Fruit fly (Drosophila melanogaster) whole organism: ENCODE data around the gene CG33941.

Experiments
- CG8478 ChIP-seq: fragments of >200 bp; optimal IDR thresholded peaks from 2 replicates; lab custom pipeline; 2018; ENCODE audit warnings: inconsistent platforms
- Dll ChIP-seq: fragments of >200 bp; optimal IDR thresholded peaks from 2 replicates; lab custom pipeline; 2017
- EcR ChIP-seq, 2 experiments: fragments of >200 bp; optimal IDR thresholded peaks; 2 replicates each; lab custom pipeline; 2017; ENCODE audit warnings: missing biosample characterization in 2 of 2, missing genetic modification characterization in 2 of 2, missing genetic modification reagents in 2 of 2
- pan ChIP-seq: fragments of >200 bp; optimal IDR thresholded peaks from 2 replicates; lab custom pipeline; 2017
- psq ChIP-seq: fragments of >200 bp; optimal IDR thresholded peaks from 2 replicates; lab custom pipeline; 2017
- usp ChIP-seq: fragments of >200 bp; optimal IDR thresholded peaks from 2 replicates; lab custom pipeline; 2017; ENCODE audit warnings: missing biosample characterization, missing genetic modification characterization, mixed read lengths

CG33941 gene

dm6 chr4:487480-487879, 20.2 kb downstream of the CG33941 start:
- TF ChIP-seq CG8478 (no peak), psq (lab: Kevin White, UChicago) (no peak), Dll (no peak), EcR (GFP tag; optimal IDR thresholded peaks at IDR 0.05; lab: Kevin White, UChicago) (no peak), pan (lab: Kevin White, UChicago) (no peak), usp (GFP tag; lab: Kevin White, UChicago) (no peak)

dm6 chr4:488828-489560, 21.7 kb downstream of the CG33941 start, which contains the start of gene Asator:
Gene Asator (minus strand): TSS chr4:488994.
- TF ChIP-seq pan (lab: Kevin White, UChicago) = no peak
- no peak for TF ChIP-seq Dll
- TF ChIP-seq EcR (GFP tag; optimal IDR thresholded peaks at IDR 0.05; lab: Kevin White, UChicago) = no peak
- TF ChIP-seq psq (lab: Kevin White, UChicago) = no peak
- no peak for TF ChIP-seq usp (GFP tag; lab: Kevin White, UChicago)
- TF ChIP-seq CG8478 = no peak

DNA sequence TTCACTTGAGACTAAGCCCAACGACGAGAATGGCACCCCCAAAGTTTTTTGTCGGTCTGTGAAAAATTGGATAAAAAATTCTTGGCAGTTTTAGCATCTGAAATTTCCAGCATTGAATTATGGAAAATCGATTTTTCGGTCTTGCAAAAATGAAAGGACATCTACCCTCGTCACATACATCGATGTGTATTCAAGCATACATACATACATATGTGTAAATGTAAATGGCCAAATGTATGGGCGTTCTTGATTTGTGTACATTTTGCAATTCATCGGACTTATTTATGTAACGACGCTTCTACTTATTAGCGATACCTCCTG, 22.2 kb downstream of the CG33941 start:
- TF ChIP-seq usp (GFP tag; lab: Kevin White, UChicago) (no peak), EcR (GFP tag; optimal IDR thresholded peaks at IDR 0.05; lab: Kevin White, UChicago) (no peak), pan (lab: Kevin White, UChicago) (no peak), CG8478 (no peak), Dll (no peak), psq (lab: Kevin White, UChicago) (no peak)

- TF ChIP-seq Dll (no peak), psq (lab: Kevin White, UChicago) (no peak), CG8478 (no peak), pan (lab: Kevin White, UChicago) (no peak), usp (GFP tag; lab: Kevin White, UChicago) (no peak), EcR (GFP tag; optimal IDR thresholded peaks at IDR 0.05; lab: Kevin White, UChicago) (no peak)
Observed at dm6 chr4:490111-490510, 22.8 kb downstream of the CG33941 start.

- TF ChIP-seq EcR (GFP tag; optimal IDR thresholded peaks at IDR 0.05; lab: Kevin White, UChicago) (no peak), CG8478 (no peak), pan (lab: Kevin White, UChicago) (no peak), usp (GFP tag; lab: Kevin White, UChicago) (no peak), psq (lab: Kevin White, UChicago) (no peak), Dll (no peak)
Observed at dm6 chr4:490760-491317, 23.5 kb downstream of the CG33941 start.

DNA sequence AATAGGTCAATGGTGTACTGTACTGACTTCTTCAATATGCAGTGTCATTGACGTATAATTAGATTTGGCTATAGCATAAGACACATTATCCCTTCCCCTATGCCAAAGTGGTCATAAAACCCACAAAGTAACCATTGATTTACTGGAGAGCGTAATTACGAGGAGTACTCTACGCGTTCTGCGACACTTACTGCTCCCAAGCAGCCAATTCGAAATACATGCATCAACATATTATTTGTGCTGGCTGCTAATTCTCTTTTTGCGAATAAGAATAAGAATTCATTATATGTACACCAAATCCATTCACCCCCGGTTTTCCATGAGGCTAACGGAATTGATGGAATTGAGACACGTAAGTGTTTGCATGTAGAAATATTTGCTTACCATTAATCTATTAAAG, 25.3 kb downstream of the CG33941 start:
- TF ChIP-seq CG8478 = no peak
- TF ChIP-seq psq (lab: Kevin White, UChicago) = no peak
- no peak for TF ChIP-seq Dll
- no peak for TF ChIP-seq usp (GFP tag; lab: Kevin White, UChicago)
- TF ChIP-seq EcR (GFP tag; optimal IDR thresholded peaks at IDR 0.05; lab: Kevin White, UChicago) = no peak

dm6 chr4:497724-498123, 30.4 kb downstream of the CG33941 start:
- TF ChIP-seq Dll = no peak
- TF ChIP-seq pan (lab: Kevin White, UChicago) = no peak
- TF ChIP-seq psq (lab: Kevin White, UChicago) = no peak
- no peak for TF ChIP-seq usp (GFP tag; lab: Kevin White, UChicago)
- no peak for TF ChIP-seq EcR (GFP tag; optimal IDR thresholded peaks at IDR 0.05; lab: Kevin White, UChicago)

- TF ChIP-seq CG8478 (no peak), psq (lab: Kevin White, UChicago) (no peak), usp (GFP tag; lab: Kevin White, UChicago) (no peak), EcR (GFP tag; optimal IDR thresholded peaks at IDR 0.05; lab: Kevin White, UChicago) (no peak), Dll (no peak), pan (lab: Kevin White, UChicago) (no peak)
Observed at dm6 chr4:498324-498850, 31.1 kb downstream of the CG33941 start.

DNA sequence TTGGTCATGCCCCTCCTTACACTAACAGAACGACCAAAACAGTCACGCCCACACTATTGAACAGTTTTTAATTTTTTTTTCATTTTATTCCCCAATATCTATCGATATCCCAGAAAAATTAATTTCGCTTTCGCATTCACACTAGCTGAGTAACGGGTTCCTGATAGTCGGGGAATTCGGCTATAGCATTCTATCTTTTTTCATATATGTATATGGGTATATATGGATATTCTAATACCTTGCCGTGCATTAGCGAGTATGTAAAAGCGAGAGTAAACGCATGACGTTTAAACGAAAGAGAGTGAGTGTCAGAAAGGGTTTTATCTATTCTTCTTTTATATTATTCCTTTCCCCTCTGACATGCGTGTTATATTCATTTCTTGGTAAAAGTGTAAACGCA, 31.8 kb downstream of the CG33941 start:
- TF ChIP-seq Dll (no peak), usp (GFP tag; lab: Kevin White, UChicago) (no peak), CG8478 (no peak), pan (lab: Kevin White, UChicago) (no peak), psq (lab: Kevin White, UChicago) (no peak), EcR (GFP tag; optimal IDR thresholded peaks at IDR 0.05; lab: Kevin White, UChicago) (no peak)

dm6 chr4:501479-501993, 34.2 kb downstream of the CG33941 start, which contains the start of gene zfh2:
Gene zfh2 (plus strand): TSS chr4:501810.
- no peak for TF ChIP-seq Dll
- TF ChIP-seq EcR (GFP tag; optimal IDR thresholded peaks at IDR 0.05; lab: Kevin White, UChicago) = no peak
- no peak for TF ChIP-seq psq (lab: Kevin White, UChicago)
- TF ChIP-seq usp (GFP tag; lab: Kevin White, UChicago) = no peak
- TF ChIP-seq CG8478 = no peak
- no peak for TF ChIP-seq pan (lab: Kevin White, UChicago)

dm6 chr4:502510-503087, 35.3 kb downstream of the CG33941 start:
- TF ChIP-seq pan (lab: Kevin White, UChicago) (no peak), psq (lab: Kevin White, UChicago) (no peak), EcR (GFP tag; optimal IDR thresholded peaks at IDR 0.05; lab: Kevin White, UChicago) (no peak), CG8478 (no peak), usp (GFP tag; lab: Kevin White, UChicago) (no peak), Dll (no peak)
